Fruit fly (Drosophila melanogaster) whole organism, embryonic: ENCODE data around the gene neur.

ENCODE experiments used
- Ada2b ChIP-seq: fragments of 200-800 bp; sonication (Bioruptor generic); IDR thresholded peaks from 2 replicates; pipeline ENCODE4 v1.3.6; 2022; ENCODE audit warnings: missing biosample characterization, missing genetic modification characterization
- Atf-2 ChIP-seq: fragments of 200-800 bp; sonication (Bioruptor generic); optimal IDR thresholded peaks from 2 replicates; lab custom pipeline; 2016; ENCODE audit warnings: missing biosample characterization, missing genetic modification characterization
- CG10543 ChIP-seq: fragments of 200-800 bp; sonication (Bioruptor generic); optimal IDR thresholded peaks from 3 replicates; lab custom pipeline; 2017; ENCODE audit warnings: missing biosample characterization, mild to moderate bottlenecking, missing genetic modification characterization, moderate library complexity
- CG11504 ChIP-seq: fragments of 200-800 bp; sonication (Bioruptor generic); optimal IDR thresholded peaks from 3 replicates; lab custom pipeline; 2019; ENCODE audit warnings: missing biosample characterization, mild to moderate bottlenecking, missing genetic modification characterization, moderate library complexity
- CG12155 ChIP-seq: fragments of 200-800 bp; sonication (Bioruptor generic); optimal IDR thresholded peaks from 3 replicates; lab custom pipeline; 2016; ENCODE audit warnings: missing biosample characterization, missing genetic modification characterization
- CG12391 ChIP-seq: fragments of 200-800 bp; sonication (Bioruptor generic); optimal IDR thresholded peaks from 3 replicates; lab custom pipeline; 2018; ENCODE audit warnings: missing biosample characterization, mild to moderate bottlenecking, missing genetic modification characterization, moderate library complexity
- CG13624 ChIP-seq: fragments of 200-800 bp; sonication (Bioruptor generic); optimal IDR thresholded peaks from 2 replicates; lab custom pipeline; 2016; ENCODE audit warnings: missing biosample characterization, missing genetic modification characterization
- CG1529 ChIP-seq: fragments of 200-800 bp; sonication (Bioruptor generic); optimal IDR thresholded peaks from 3 replicates; lab custom pipeline; 2018; ENCODE audit warnings: missing biosample characterization, missing genetic modification characterization
- CG15696 ChIP-seq: fragments of 200-800 bp; sonication (Bioruptor generic); optimal IDR thresholded peaks from 2 replicates; lab custom pipeline; 2019; ENCODE audit warnings: missing biosample characterization, mild to moderate bottlenecking, missing genetic modification characterization, moderate library complexity
- CG1602 ChIP-seq: fragments of 200-800 bp; sonication (Bioruptor generic); optimal IDR thresholded peaks from 3 replicates; lab custom pipeline; 2016; ENCODE audit warnings: missing biosample characterization, missing genetic modification characterization
- CG1603 ChIP-seq: fragments of 200-800 bp; sonication (Bioruptor generic); optimal IDR thresholded peaks from 2 replicates; lab custom pipeline; 2019; ENCODE audit warnings: missing biosample characterization, mild to moderate bottlenecking, missing genetic modification characterization, moderate library complexity
- CG16815 ChIP-seq: fragments of 200-800 bp; sonication (Bioruptor generic); optimal IDR thresholded peaks from 3 replicates; lab custom pipeline; 2017; ENCODE audit warnings: missing biosample characterization, mild to moderate bottlenecking, missing genetic modification characterization
- CG2678 ChIP-seq: fragments of 200-800 bp; sonication (Bioruptor generic); optimal IDR thresholded peaks from 3 replicates; lab custom pipeline; 2019; ENCODE audit warnings: missing biosample characterization, mild to moderate bottlenecking, missing genetic modification characterization, moderate library complexity
- CG3163 ChIP-seq: fragments of 200-800 bp; sonication (Bioruptor generic); optimal IDR thresholded peaks from 3 replicates; lab custom pipeline; 2016; ENCODE audit warnings: missing biosample characterization, missing genetic modification characterization
- CG5245 ChIP-seq: fragments of 200-800 bp; sonication (Bioruptor generic); optimal IDR thresholded peaks from 3 replicates; lab custom pipeline; 2016; ENCODE audit warnings: missing biosample characterization, missing genetic modification characterization
- CG7271 ChIP-seq: fragments of 200-800 bp; sonication (Bioruptor generic); optimal IDR thresholded peaks from 2 replicates; lab custom pipeline; 2018; ENCODE audit warnings: missing biosample characterization, mild to moderate bottlenecking, missing genetic modification characterization, moderate library complexity
- CG8290 ChIP-seq, 3 experiments: fragments of 200-800 bp; sonication (Bioruptor generic); optimal IDR thresholded peaks; 2 replicates each; lab custom pipeline; 2016 to 2019; ENCODE audit warnings: missing biosample characterization in 3 of 3, missing genetic modification characterization in 3 of 3, mild to moderate bottlenecking in 2 of 3, moderate library complexity in 1 of 3
- CG8765 ChIP-seq: fragments of 200-800 bp; sonication (Bioruptor generic); IDR thresholded peaks from 2 replicates; pipeline ENCODE4 v1.3.6; 2022; ENCODE audit warnings: missing biosample characterization, missing genetic modification characterization
- CG9437 ChIP-seq: fragments of 200-800 bp; sonication (Bioruptor generic); optimal IDR thresholded peaks from 2 replicates; lab custom pipeline; 2018; ENCODE audit warnings: missing biosample characterization, mild to moderate bottlenecking, missing genetic modification characterization
- CG9609 ChIP-seq: fragments of 200-800 bp; sonication (Bioruptor generic); optimal IDR thresholded peaks from 3 replicates; lab custom pipeline; 2016; ENCODE audit warnings: missing biosample characterization, missing genetic modification characterization
- CG9727 ChIP-seq: fragments of 200-800 bp; sonication (Bioruptor generic); optimal IDR thresholded peaks from 3 replicates; lab custom pipeline; 2017; ENCODE audit warnings: missing biosample characterization, mild to moderate bottlenecking, missing genetic modification characterization
- CG9797 ChIP-seq: fragments of 200-800 bp; sonication (Bioruptor generic); optimal IDR thresholded peaks from 3 replicates; lab custom pipeline; 2018; ENCODE audit warnings: missing biosample characterization, mild to moderate bottlenecking, missing genetic modification characterization
- E2f1 ChIP-seq: fragments of 200-800 bp; sonication (Bioruptor generic); IDR thresholded peaks from 2 replicates; pipeline ENCODE4 v1.3.6; 2022; ENCODE audit warnings: missing biosample characterization, missing genetic modification characterization
- HLH54F ChIP-seq: fragments of 200-800 bp; sonication (Bioruptor generic); optimal IDR thresholded peaks from 3 replicates; lab custom pipeline; 2016; ENCODE audit warnings: missing biosample characterization, missing genetic modification characterization
- Nf-YC ChIP-seq: fragments of 200-800 bp; optimal IDR thresholded peaks from 3 replicates; lab custom pipeline; 2019; ENCODE audit warnings: missing biosample characterization, mild to moderate bottlenecking, missing genetic modification characterization, moderate library complexity
- NfI ChIP-seq: fragments of 200-800 bp; sonication (Bioruptor generic); optimal IDR thresholded peaks from 3 replicates; lab custom pipeline; 2018; ENCODE audit warnings: missing biosample characterization, mild to moderate bottlenecking, missing genetic modification characterization, moderate library complexity
- Oli ChIP-seq: fragments of 200-800 bp; sonication (Bioruptor generic); optimal IDR thresholded peaks from 2 replicates; lab custom pipeline; 2018; ENCODE audit warnings: missing biosample characterization, mild to moderate bottlenecking, missing genetic modification characterization, moderate library complexity
- Ravus ChIP-seq: fragments of 200-800 bp; sonication (Bioruptor generic); IDR thresholded peaks from 2 replicates; pipeline ENCODE4 v1.3.6; 2022; ENCODE audit warnings: missing biosample characterization, missing genetic modification characterization
- Sox102F ChIP-seq: fragments of 200-800 bp; sonication (Bioruptor generic); optimal IDR thresholded peaks from 2 replicates; lab custom pipeline; 2018; ENCODE audit warnings: missing biosample characterization, mild to moderate bottlenecking, missing genetic modification characterization, moderate library complexity
- Ssrp ChIP-seq: fragments of 200-800 bp; sonication (Bioruptor generic); optimal IDR thresholded peaks from 2 replicates; lab custom pipeline; 2018; ENCODE audit warnings: missing biosample characterization, mild to moderate bottlenecking, missing genetic modification characterization, moderate library complexity
- abd-A ChIP-seq: fragments of 200-800 bp; sonication (Bioruptor generic); optimal IDR thresholded peaks from 3 replicates; lab custom pipeline; 2019; ENCODE audit warnings: missing biosample characterization, mild to moderate bottlenecking, missing genetic modification characterization, moderate library complexity
- az2 ChIP-seq: fragments of 200-800 bp; sonication (Bioruptor generic); optimal IDR thresholded peaks from 3 replicates; lab custom pipeline; 2016; ENCODE audit warnings: missing biosample characterization, missing genetic modification characterization
- bcd ChIP-seq: fragments of 200-800 bp; sonication (Bioruptor generic); optimal IDR thresholded peaks from 2 replicates; lab custom pipeline; 2017; ENCODE audit warnings: missing biosample characterization, mild to moderate bottlenecking, missing genetic modification characterization
- bsh ChIP-seq, 2 experiments: fragments of 200-800 bp; sonication (Bioruptor generic); optimal IDR thresholded peaks; 2 replicates each; lab custom pipeline; 2017 to 2018; ENCODE audit warnings: mild to moderate bottlenecking in 2 of 2, missing biosample characterization in 2 of 2, missing genetic modification characterization in 2 of 2, moderate library complexity in 1 of 2
- cwo ChIP-seq: fragments of 200-800 bp; sonication (Bioruptor generic); optimal IDR thresholded peaks from 3 replicates; lab custom pipeline; 2017; ENCODE audit warnings: missing biosample characterization, missing genetic modification characterization, mild to moderate bottlenecking, moderate library complexity, missing genetic modification reagents
- ewg ChIP-seq: fragments of 200-800 bp; sonication (Bioruptor generic); optimal IDR thresholded peaks from 3 replicates; lab custom pipeline; 2017; ENCODE audit warnings: mild to moderate bottlenecking, missing biosample characterization, missing genetic modification reagents, missing genetic modification characterization
- ftz-f1 ChIP-seq: fragments of 200-800 bp; sonication (Bioruptor generic); optimal IDR thresholded peaks from 2 replicates; lab custom pipeline; 2016; ENCODE audit warnings: missing biosample characterization, missing genetic modification characterization
- grau ChIP-seq: fragments of 200-800 bp; optimal IDR thresholded peaks from 3 replicates; lab custom pipeline; 2019; ENCODE audit warnings: missing biosample characterization, mild to moderate bottlenecking, missing genetic modification characterization, moderate library complexity
- hth ChIP-seq: fragments of >200 bp; optimal IDR thresholded peaks from 2 replicates; lab custom pipeline; 2017; ENCODE audit warnings: inconsistent platforms
- jing ChIP-seq: fragments of 200-800 bp; sonication (Bioruptor generic); optimal IDR thresholded peaks from 2 replicates; lab custom pipeline; 2018; ENCODE audit warnings: missing biosample characterization, mild to moderate bottlenecking, missing genetic modification characterization
- lbe ChIP-seq: fragments of 200-800 bp; sonication (Bioruptor generic); optimal IDR thresholded peaks from 2 replicates; lab custom pipeline; 2016; ENCODE audit warnings: missing biosample characterization, mild to moderate bottlenecking, missing genetic modification characterization
- onecut ChIP-seq: fragments of 200-800 bp; sonication (Bioruptor generic); IDR thresholded peaks from 2 replicates; pipeline ENCODE4 v1.3.6; 2022; ENCODE audit warnings: missing biosample characterization, missing genetic modification characterization
- org-1 ChIP-seq: fragments of 200-800 bp; sonication (Bioruptor generic); optimal IDR thresholded peaks from 2 replicates; lab custom pipeline; 2017; ENCODE audit warnings: missing biosample characterization, missing genetic modification characterization
- sens-2 ChIP-seq: fragments of 200-800 bp; sonication (Bioruptor generic); IDR thresholded peaks from 2 replicates; pipeline ENCODE4 v1.3.6; 2022; ENCODE audit warnings: missing biosample characterization, missing genetic modification characterization
- slp2 ChIP-seq: fragments of 200-800 bp; sonication (Bioruptor generic); optimal IDR thresholded peaks from 2 replicates; lab custom pipeline; 2016; ENCODE audit warnings: missing biosample characterization, missing genetic modification characterization
- ssp ChIP-seq: fragments of 200-800 bp; sonication (Bioruptor generic); IDR thresholded peaks from 2 replicates; pipeline ENCODE4 v1.3.6; 2022; ENCODE audit warnings: missing biosample characterization, missing genetic modification characterization
- tgo ChIP-seq: fragments of 200-800 bp; sonication (Bioruptor generic); IDR thresholded peaks from 3 replicates; pipeline ENCODE4 v1.3.6; 2022; ENCODE audit warnings: missing biosample characterization, missing genetic modification characterization
- tio ChIP-seq: fragments of 200-800 bp; sonication (Bioruptor generic); optimal IDR thresholded peaks from 2 replicates; lab custom pipeline; 2017; ENCODE audit warnings: missing biosample characterization, missing genetic modification characterization, inconsistent platforms
- toy ChIP-seq: fragments of 200-800 bp; sonication (Bioruptor generic); IDR thresholded peaks from 2 replicates; pipeline ENCODE4 v1.3.6; 2022; ENCODE audit warnings: missing biosample characterization, missing genetic modification characterization
- zfh2 ChIP-seq: fragments of 200-800 bp; sonication (Bioruptor generic); optimal IDR thresholded peaks from 2 replicates; lab custom pipeline; 2016; ENCODE audit warnings: missing biosample characterization, missing genetic modification characterization

Gene neur

dm6 chr3R:9053850-9054441 lies 14.7 kb upstream of the neur start (continued):
- peak; percentile 22 for TF ChIP-seq CG1603 (tag; lab: Kevin White, UChicago)
- peak; percentile 96 for TF ChIP-seq grau (tag; lab: Kevin White, UChicago)
- TF ChIP-seq slp2 (GFP tag; lab: Kevin White, UChicago) = no peak
- TF ChIP-seq CG1529 (GFP tag; lab: Kevin White, UChicago) = peak; percentile 8
- TF ChIP-seq CG8290 (GFP tag; optimal IDR thresholded peaks at IDR 0.05; lab: Kevin White, UChicago) = no peak
- TF ChIP-seq CG8290 (tag; optimal IDR thresholded peaks at IDR 0.05; lab: Kevin White, UChicago) = peak in 1 of 2 experiments; percentile 21
- TF ChIP-seq hth (lab: Kevin White, UChicago) = no peak
- peak; percentile 67 for TF ChIP-seq Oli (tag; lab: Kevin White, UChicago)
- no peak for TF ChIP-seq CG7271 (tag; lab: Kevin White, UChicago)
- TF ChIP-seq sens-2 = no peak
- no peak for TF ChIP-seq Atf-2 (GFP tag; lab: Kevin White, UChicago)
- peak; percentile 23 for TF ChIP-seq CG15696 (tag; lab: Kevin White, UChicago)
- TF ChIP-seq cwo (GFP tag; lab: Kevin White, UChicago) = peak; percentile 38
- TF ChIP-seq CG13624 (GFP tag; lab: Kevin White, UChicago) = no peak
- no peak for TF ChIP-seq abd-A (tag; lab: Kevin White, UChicago)
- TF ChIP-seq ewg (GFP tag; lab: Kevin White, UChicago) = peak; percentile 23
- peak; percentile 38 for TF ChIP-seq Ssrp (tag; lab: Kevin White, UChicago)
- TF ChIP-seq Ravus = no peak
- no peak for TF ChIP-seq CG9797
- TF ChIP-seq CG9609 (GFP tag; lab: Kevin White, UChicago) = peak; percentile 33
- peak; percentile 24 for TF ChIP-seq jing
- TF ChIP-seq org-1 = peak; percentile 48
- no peak for TF ChIP-seq ssp
- TF ChIP-seq bcd (GFP tag; lab: Kevin White, UChicago) = peak; percentile 55
- TF ChIP-seq Ada2b = no peak
- peak in 1 of 2 experiments; percentile 20 for TF ChIP-seq bsh (GFP tag; optimal IDR thresholded peaks at IDR 0.05; lab: Kevin White, UChicago)
- TF ChIP-seq CG9437 (GFP tag; lab: Kevin White, UChicago) = peak; percentile 58
- peak; percentile 60 for TF ChIP-seq NfI (GFP tag; lab: Kevin White, UChicago)
- peak; percentile 70 for TF ChIP-seq CG3163 (GFP tag; lab: Kevin White, UChicago)
- peak; percentile 40 for TF ChIP-seq tio
- peak; percentile 31 for TF ChIP-seq CG12391
- TF ChIP-seq CG2678 (tag; lab: Kevin White, UChicago) = peak; percentile 78
- no peak for TF ChIP-seq lbe (GFP tag; lab: Kevin White, UChicago)
- peak; percentile 39 for TF ChIP-seq CG16815 (GFP tag; lab: Kevin White, UChicago)
- no peak for TF ChIP-seq CG5245
- no peak for TF ChIP-seq toy (GFP tag; lab: Robert Waterston, UW)
- TF ChIP-seq CG1602 (GFP tag; lab: Kevin White, UChicago) = peak; percentile 32
- peak; percentile 73 for TF ChIP-seq CG11504 (tag; lab: Kevin White, UChicago)
- TF ChIP-seq CG9727 (GFP tag; lab: Kevin White, UChicago) = peak; percentile 8
- no peak for TF ChIP-seq CG10543
- TF ChIP-seq Nf-YC (tag; lab: Kevin White, UChicago) = no peak
- peak; percentile 57 for TF ChIP-seq zfh2
- peak; percentile 18 for TF ChIP-seq CG12155 (GFP tag; lab: Kevin White, UChicago)
- TF ChIP-seq E2f1 (GFP tag; lab: Robert Waterston, UW) = no peak
- no peak for TF ChIP-seq az2
- TF ChIP-seq tgo = no peak
- no peak for TF ChIP-seq CG8765 (GFP tag; lab: Robert Waterston, UW)
- TF ChIP-seq Sox102F (GFP tag; lab: Kevin White, UChicago) = peak; percentile 55
- 0 out of 2 replicates have a peak, but pooled peaks have one; percentile 2 for TF ChIP-seq onecut (GFP tag; lab: Robert Waterston, UW)
- TF ChIP-seq ftz-f1 (GFP tag; lab: Kevin White, UChicago) = no peak
- peak; percentile 43 for TF ChIP-seq HLH54F
